Fruit fly (Drosophila melanogaster): Measurements from ENCODE around the gene Ho.

Gene Ho

dm6 chr3R:11650105-11651039 lies 29.2 kb upstream of the Ho start, which contains the start of the genes Csk and Elp1 (continued):
- TF ChIP-seq Nf-YA (GFP tag; IDR thresholded peaks at IDR 0.05) (no peak), mld (GFP tag; IDR thresholded peaks at IDR 0.05; ENCODE audit: partially characterized antibody) (no peak), Poxn (GFP tag; IDR thresholded peaks at IDR 0.05) (no peak), ems (GFP tag; optimal IDR thresholded peaks at IDR 0.05) (peak; percentile 0), CG2202 (tag; optimal IDR thresholded peaks at IDR 0.05) (no peak), her (GFP tag; optimal IDR thresholded peaks at IDR 0.05) (peak; percentile 27), CG10979 (tag; optimal IDR thresholded peaks at IDR 0.05) (peak; percentile 49), slbo (GFP tag; IDR thresholded peaks at IDR 0.05) (peak; percentile 78), Fer1 (GFP tag; optimal IDR thresholded peaks at IDR 0.05) (peak; percentile 60), Lim3 (GFP tag; IDR thresholded peaks at IDR 0.05) (no peak), CoRest (tag; optimal IDR thresholded peaks at IDR 0.05) (peak; percentile 78), Dip2 (GFP tag; IDR thresholded peaks at IDR 0.05) (no peak), NfI (GFP tag; optimal IDR thresholded peaks at IDR 0.05) (peak; percentile 57), hth (optimal IDR thresholded peaks at IDR 0.05) (no peak), org-1 (GFP tag; optimal IDR thresholded peaks at IDR 0.05) (no peak), CG2116 (GFP tag; optimal IDR thresholded peaks at IDR 0.05) (peak; percentile 71), CG6683 (GFP tag; optimal IDR thresholded peaks at IDR 0.05) (no peak), CG3281 (GFP tag; optimal IDR thresholded peaks at IDR 0.05) (peak; percentile 20), unpg (GFP tag; optimal IDR thresholded peaks at IDR 0.05) (peak; percentile 50), Pdp1 (GFP tag; optimal IDR thresholded peaks at IDR 0.05) (peak; percentile 39 to 52), slp2 (GFP tag; optimal IDR thresholded peaks at IDR 0.05) (no peak), Sry-β (GFP tag; optimal IDR thresholded peaks at IDR 0.05) (peak; percentile 95), insv (GFP tag; optimal IDR thresholded peaks at IDR 0.05) (peak in 1 of 2 experiments; percentile 59), trh (GFP tag; optimal IDR thresholded peaks at IDR 0.05) (no peak), trem (tag; optimal IDR thresholded peaks at IDR 0.05) (peak; percentile 68), tio (GFP tag; optimal IDR thresholded peaks at IDR 0.05) (no peak), hkb (optimal IDR thresholded peaks at IDR 0.05) (peak; percentile 64), hkb (GFP tag; IDR thresholded peaks at IDR 0.05) (no peak), da (GFP tag; optimal IDR thresholded peaks at IDR 0.05) (no peak), lab (GFP tag; optimal IDR thresholded peaks at IDR 0.05) (peak; percentile 69), shn (GFP tag; optimal IDR thresholded peaks at IDR 0.05) (peak; percentile 14), Atf3 (GFP tag; optimal IDR thresholded peaks at IDR 0.05) (no peak), Hmr (GFP tag; optimal IDR thresholded peaks at IDR 0.05) (peak; percentile 77), bigmax (GFP tag; optimal IDR thresholded peaks at IDR 0.05) (no peak), zfh1 (GFP tag; IDR thresholded peaks at IDR 0.05) (0 out of 3 replicates have a peak, but pooled peaks have one; percentile 49), Fer2 (tag; optimal IDR thresholded peaks at IDR 0.05) (peak; percentile 33), chinmo (GFP tag; IDR thresholded peaks at IDR 0.05; ENCODE audit: partially characterized antibody) (0 out of 4 replicates have a peak, but pooled peaks have one; percentile 30), YL-1 (GFP tag; optimal IDR thresholded peaks at IDR 0.05) (peak; percentile 74), CG42726 (GFP tag; IDR thresholded peaks at IDR 0.05; ENCODE audit: partially characterized antibody) (no peak), CG7839 (tag; optimal IDR thresholded peaks at IDR 0.05) (peak; percentile 64), fu2 (GFP tag; optimal IDR thresholded peaks at IDR 0.05) (peak; percentile 19), CG17361 (GFP tag; IDR thresholded peaks at IDR 0.05) (peak; percentile 76), h (optimal IDR thresholded peaks at IDR 0.05) (no peak), BEAF-32 (GFP tag; optimal IDR thresholded peaks at IDR 0.05) (peak; percentile 55), ap (GFP tag; IDR thresholded peaks at IDR 0.05) (no peak), rib (GFP tag; IDR thresholded peaks at IDR 0.05) (no peak), tap (tag; optimal IDR thresholded peaks at IDR 0.05) (no peak), CG7271 (tag; optimal IDR thresholded peaks at IDR 0.05) (no peak), Side (GFP tag; optimal IDR thresholded peaks at IDR 0.05) (no peak)
